Worm (Caenorhabditis elegans): ENCODE results near the gene F59A6.4.

DNA sequence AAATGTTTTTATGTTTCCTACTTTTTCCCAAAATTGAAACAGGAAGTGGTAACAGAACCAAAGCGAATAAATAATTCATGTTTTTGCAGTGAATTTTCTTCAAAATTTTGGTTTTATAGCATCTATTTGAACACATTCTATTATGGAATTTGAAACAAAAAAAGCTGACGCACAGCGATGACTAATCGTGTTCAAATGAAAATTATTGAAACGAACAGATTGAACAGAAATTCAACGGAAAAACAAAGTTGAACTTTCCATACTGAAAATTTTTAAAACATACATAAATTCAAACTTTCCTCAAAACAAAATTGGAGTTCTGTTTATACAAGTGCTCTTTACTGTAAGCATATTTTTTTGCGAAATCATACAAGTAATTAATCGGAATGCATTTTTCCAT, 7.1 kb downstream of the F59A6.4 start, which contains the start of gene F59A6.12:
- no peak for TF ChIP-seq him-1 (tag; optimal IDR thresholded peaks at IDR 0.05)
- no peak for TF ChIP-seq W03F9.2 (tag; optimal IDR thresholded peaks at IDR 0.05)
